Fruit fly (Drosophila melanogaster): ENCODE measurements around the gene CG34043.

The CG34043 gene

dm6 chr2L:10260750-10261493, 19.8 kb downstream of the CG34043 start, which contains the start of gene Pten (continued):
- peak; percentile 5 for TF ChIP-seq CG6854 (GFP tag; optimal IDR thresholded peaks at IDR 0.05)
- no peak for TF ChIP-seq Antp (GFP tag; optimal IDR thresholded peaks at IDR 0.05)
- TF ChIP-seq Chrac-16 (GFP tag; optimal IDR thresholded peaks at IDR 0.05), result peak; percentile 68
- no peak for TF ChIP-seq ftz-f1 (GFP tag; optimal IDR thresholded peaks at IDR 0.05)
- TF ChIP-seq ash1 (GFP tag; optimal IDR thresholded peaks at IDR 0.05), result no peak
- TF ChIP-seq sr (GFP tag; IDR thresholded peaks at IDR 0.05), result no peak
- TF ChIP-seq CG16779 (GFP tag; IDR thresholded peaks at IDR 0.05), result no peak
- TF ChIP-seq CG4282 (GFP tag; optimal IDR thresholded peaks at IDR 0.05), result no peak

- TF ChIP-seq bsh (GFP tag; optimal IDR thresholded peaks at IDR 0.05) (no peak), Bgb (GFP tag; IDR thresholded peaks at IDR 0.05; ENCODE audit: partially characterized antibody) (no peak), zfh1 (GFP tag; IDR thresholded peaks at IDR 0.05) (peak; percentile 13; the same call in 1 of the 3 replicates), esg (GFP tag; conservative IDR thresholded peaks at IDR 0.05) (no peak), CG12155 (GFP tag; optimal IDR thresholded peaks at IDR 0.05) (no peak), shn (GFP tag; optimal IDR thresholded peaks at IDR 0.05) (no peak), sd (tag; optimal IDR thresholded peaks at IDR 0.05) (no peak), lola (GFP tag; optimal IDR thresholded peaks at IDR 0.05) (peak in 1 of 3 experiments; percentile 44), gce (GFP tag; IDR thresholded peaks at IDR 0.05) (no peak), CkIIα-i1 (GFP tag; IDR thresholded peaks at IDR 0.05) (no peak), bcd (GFP tag; optimal IDR thresholded peaks at IDR 0.05) (no peak), disco-r (GFP tag; optimal IDR thresholded peaks at IDR 0.05) (no peak), CG10274 (GFP tag; optimal IDR thresholded peaks at IDR 0.05) (no peak), CG9876 (GFP tag; optimal IDR thresholded peaks at IDR 0.05) (no peak), Drgx (GFP tag; IDR thresholded peaks at IDR 0.05) (0 out of 2 replicates have a peak, but pooled peaks have one; percentile 27), vnd (GFP tag; IDR thresholded peaks at IDR 0.05; ENCODE audit: partially characterized antibody) (no peak), eyg (GFP tag; optimal IDR thresholded peaks at IDR 0.05) (no peak), CG10267 (tag; optimal IDR thresholded peaks at IDR 0.05) (no peak), Atf3 (GFP tag; optimal IDR thresholded peaks at IDR 0.05) (no peak), bbx (GFP tag; IDR thresholded peaks at IDR 0.05; ENCODE audit: partially characterized antibody) (no peak), eve (GFP tag; optimal IDR thresholded peaks at IDR 0.05) (peak in 1 of 2 experiments; percentile 36), CG9215 (GFP tag; IDR thresholded peaks at IDR 0.05) (no peak), danr (GFP tag; IDR thresholded peaks at IDR 0.05) (no peak), Stat92E (GFP tag; optimal IDR thresholded peaks at IDR 0.05) (no peak), dm (GFP tag; optimal IDR thresholded peaks at IDR 0.05) (no peak), chn (GFP tag; optimal IDR thresholded peaks at IDR 0.05) (no peak), CG13894 (tag; optimal IDR thresholded peaks at IDR 0.05) (no peak), NK7.1 (GFP tag; optimal IDR thresholded peaks at IDR 0.05) (no peak), Ets65A (GFP tag) (no peak), CG6175 (GFP tag; IDR thresholded peaks at IDR 0.05) (no peak), CG17912 (GFP tag; optimal IDR thresholded peaks at IDR 0.05) (no peak), gsb-n (tag; optimal IDR thresholded peaks at IDR 0.05) (no peak), D (optimal IDR thresholded peaks at IDR 0.05) (no peak), D (GFP tag; optimal IDR thresholded peaks at IDR 0.05) (no peak), schlank (tag; optimal IDR thresholded peaks at IDR 0.05) (no peak), CG14050 (GFP tag; IDR thresholded peaks at IDR 0.05) (no peak), ato (GFP tag; IDR thresholded peaks at IDR 0.05; ENCODE audit: partially characterized antibody) (no peak), bigmax (GFP tag; optimal IDR thresholded peaks at IDR 0.05) (no peak), Sry-β (GFP tag; optimal IDR thresholded peaks at IDR 0.05) (no peak)
Measured at dm6 chr2L:10259960-10260749, 20.5 kb downstream of the CG34043 start.
